Fruit fly (Drosophila melanogaster) whole organism, embryonic: ENCODE measurements around the gene Osi18.

ENCODE experiments used
- ATbp ChIP-seq: fragments of 200-800 bp; sonication (Bioruptor generic); optimal IDR thresholded peaks from 2 replicates; lab custom pipeline; 2017; ENCODE audit warnings: missing biosample characterization, mild to moderate bottlenecking, missing genetic modification characterization, missing genetic modification reagents
- Awh ChIP-seq: fragments of 200-800 bp; sonication (Bioruptor generic); IDR thresholded peaks from 2 replicates; pipeline ENCODE4, ENCODE4 v1.3.6; 2022; ENCODE audit warnings: missing biosample characterization, missing genetic modification characterization
- Blimp-1 ChIP-seq: fragments of 200-800 bp; sonication (Bioruptor generic); optimal IDR thresholded peaks from 3 replicates; lab custom pipeline; 2018; ENCODE audit warnings: missing biosample characterization, missing genetic modification characterization, mild to moderate bottlenecking, moderate library complexity, missing genetic modification reagents
- CG11695 ChIP-seq: fragments of 200-800 bp; sonication (Bioruptor generic); IDR thresholded peaks from 3 replicates; pipeline ENCODE4 v1.3.6; 2022; ENCODE audit warnings: missing biosample characterization, missing genetic modification characterization
- CG11723 ChIP-seq: fragments of 200-800 bp; sonication (Bioruptor generic); optimal IDR thresholded peaks from 2 replicates; lab custom pipeline; 2017; ENCODE audit warnings: missing biosample characterization, mild to moderate bottlenecking, missing genetic modification characterization
- CG12071 ChIP-seq: fragments of 200-800 bp; sonication (Bioruptor generic); optimal IDR thresholded peaks from 3 replicates; lab custom pipeline; 2018; ENCODE audit warnings: missing biosample characterization, mild to moderate bottlenecking, missing genetic modification characterization
- CG13424 ChIP-seq: fragments of 200-800 bp; sonication (Bioruptor generic); optimal IDR thresholded peaks from 2 replicates; lab custom pipeline; 2019; ENCODE audit warnings: missing biosample characterization, mild to moderate bottlenecking, missing genetic modification characterization, moderate library complexity
- CG14667 ChIP-seq: fragments of 200-800 bp; sonication (Bioruptor generic); IDR thresholded peaks from 2 replicates; pipeline ENCODE4 v1.3.6; 2022; ENCODE audit warnings: missing biosample characterization, missing genetic modification characterization
- CG14710 ChIP-seq: fragments of 200-800 bp; sonication (Bioruptor generic); optimal IDR thresholded peaks from 3 replicates; lab custom pipeline; 2019; ENCODE audit warnings: missing biosample characterization, mild to moderate bottlenecking, missing genetic modification characterization, moderate library complexity
- CG15073 ChIP-seq: fragments of 200-800 bp; sonication (Bioruptor generic); optimal IDR thresholded peaks from 2 replicates; lab custom pipeline; 2016; ENCODE audit warnings: missing biosample characterization, missing genetic modification characterization
- CG16779 ChIP-seq: fragments of 200-800 bp; sonication (Bioruptor generic); IDR thresholded peaks from 2 replicates; pipeline ENCODE4 v1.3.6; 2022; ENCODE audit warnings: missing biosample characterization, missing genetic modification characterization
- CG18262 ChIP-seq: fragments of 200-800 bp; optimal IDR thresholded peaks from 3 replicates; lab custom pipeline; 2019; ENCODE audit warnings: missing biosample characterization, mild to moderate bottlenecking, missing genetic modification characterization, moderate library complexity
- CG2199 ChIP-seq: fragments of 200-800 bp; sonication (Bioruptor generic); IDR thresholded peaks from 3 replicates; pipeline ENCODE4 v1.3.6; 2022; ENCODE audit warnings: missing biosample characterization, missing genetic modification characterization
- CG30403 ChIP-seq: fragments of 200-800 bp; sonication (Bioruptor generic); optimal IDR thresholded peaks from 3 replicates; lab custom pipeline; 2016; ENCODE audit warnings: missing biosample characterization, missing genetic modification characterization
- CG33557 ChIP-seq: fragments of 200-800 bp; sonication (Bioruptor generic); optimal IDR thresholded peaks from 2 replicates; lab custom pipeline; 2019; ENCODE audit warnings: missing biosample characterization, mild to moderate bottlenecking, missing genetic modification characterization, moderate library complexity
- CG4617 ChIP-seq: fragments of 200-800 bp; sonication (Bioruptor generic); optimal IDR thresholded peaks from 3 replicates; lab custom pipeline; 2016; ENCODE audit warnings: missing biosample characterization, missing genetic modification characterization, borderline replicate concordance
- CG4707 ChIP-seq: fragments of 200-800 bp; sonication (Bioruptor generic); optimal IDR thresholded peaks from 2 replicates; lab custom pipeline; 2018; ENCODE audit warnings: missing biosample characterization, mild to moderate bottlenecking, missing genetic modification characterization, moderate library complexity
- CG6254 ChIP-seq: fragments of 200-800 bp; sonication (Bioruptor generic); optimal IDR thresholded peaks from 3 replicates; lab custom pipeline; 2017; ENCODE audit warnings: mild to moderate bottlenecking, missing biosample characterization, missing genetic modification reagents, missing genetic modification characterization
- CG6765 ChIP-seq: fragments of 200-800 bp; sonication (Bioruptor generic); optimal IDR thresholded peaks from 3 replicates; lab custom pipeline; 2017; ENCODE audit warnings: missing biosample characterization, mild to moderate bottlenecking, missing genetic modification characterization
- CG6854 ChIP-seq: fragments of 200-800 bp; sonication (Bioruptor generic); optimal IDR thresholded peaks from 3 replicates; lab custom pipeline; 2017; ENCODE audit warnings: missing biosample characterization, mild to moderate bottlenecking, missing genetic modification characterization
- CG7987 ChIP-seq: fragments of 200-800 bp; sonication (Bioruptor generic); optimal IDR thresholded peaks from 2 replicates; lab custom pipeline; 2018; ENCODE audit warnings: missing biosample characterization, mild to moderate bottlenecking, missing genetic modification characterization, moderate library complexity
- CG8089 ChIP-seq: fragments of 200-800 bp; sonication (Bioruptor generic); optimal IDR thresholded peaks from 3 replicates; lab custom pipeline; 2016; ENCODE audit warnings: missing biosample characterization, missing genetic modification characterization
- CG8359 ChIP-seq: fragments of 200-800 bp; sonication (Bioruptor generic); optimal IDR thresholded peaks from 2 replicates; lab custom pipeline; 2017; ENCODE audit warnings: missing biosample characterization, mild to moderate bottlenecking, missing genetic modification characterization, borderline replicate concordance
- CG8924 ChIP-seq: fragments of 200-800 bp; optimal IDR thresholded peaks from 3 replicates; lab custom pipeline; 2019; ENCODE audit warnings: missing biosample characterization, mild to moderate bottlenecking, missing genetic modification characterization, moderate library complexity
- CG9437 ChIP-seq: fragments of 200-800 bp; sonication (Bioruptor generic); optimal IDR thresholded peaks from 2 replicates; lab custom pipeline; 2018; ENCODE audit warnings: missing biosample characterization, mild to moderate bottlenecking, missing genetic modification characterization
- CHES-1-like ChIP-seq: fragments of 200-800 bp; sonication (Bioruptor generic); optimal IDR thresholded peaks from 2 replicates; lab custom pipeline; 2016; ENCODE audit warnings: missing biosample characterization, missing genetic modification characterization
- Dfd ChIP-seq, 2 experiments: fragments of >200 bp; optimal IDR thresholded peaks; 2 replicates each; lab custom pipeline; 2017; ENCODE audit warnings: missing biosample characterization in 2 of 2, missing genetic modification characterization in 2 of 2
- Elba2 ChIP-seq: fragments of 200-800 bp; sonication (Bioruptor generic); optimal IDR thresholded peaks from 3 replicates; lab custom pipeline; 2016; ENCODE audit warnings: missing biosample characterization, missing genetic modification characterization
- HHEX ChIP-seq: fragments of 200-800 bp; sonication (Bioruptor generic); optimal IDR thresholded peaks from 3 replicates; lab custom pipeline; 2017; ENCODE audit warnings: missing biosample characterization, mild to moderate bottlenecking, missing genetic modification characterization, missing genetic modification reagents
- MBD-R2 ChIP-seq: fragments of 200-800 bp; sonication (Bioruptor generic); IDR thresholded peaks from 2 replicates; pipeline ENCODE4 v1.3.6; 2022; ENCODE audit warnings: missing biosample characterization, missing genetic modification characterization
- Mad ChIP-seq: fragments of 200-800 bp; sonication (Bioruptor generic); optimal IDR thresholded peaks from 2 replicates; lab custom pipeline; 2016; ENCODE audit warnings: missing biosample characterization, missing genetic modification characterization
- Med ChIP-seq: fragments of 200-800 bp; sonication (Bioruptor generic); peaks from one replicate; lab custom pipeline; 2016; ENCODE audit warnings: missing biosample characterization, missing genetic modification characterization, mild to moderate bottlenecking, inconsistent platforms, moderate library complexity
- Neu2 ChIP-seq: fragments of 200-800 bp; sonication (Bioruptor generic); optimal IDR thresholded peaks from 3 replicates; lab custom pipeline; 2016; ENCODE audit warnings: missing biosample characterization, missing genetic modification characterization, borderline replicate concordance
- Pdp1 ChIP-seq, 2 experiments: fragments of 200-800 bp; sonication (Bioruptor generic); optimal IDR thresholded peaks; 3 replicates each; lab custom pipeline; 2016; ENCODE audit warnings: missing biosample characterization in 2 of 2, missing genetic modification characterization in 2 of 2, mild to moderate bottlenecking in 1 of 2, moderate library complexity in 1 of 2
- Scr ChIP-seq: fragments of 200-800 bp; sonication (Bioruptor generic); IDR thresholded peaks from 2 replicates; pipeline ENCODE4 v1.3.6; 2022; ENCODE audit warnings: missing biosample characterization, missing genetic modification characterization; ENCODE audit not compliant: partially characterized antibody
- YL-1 ChIP-seq: fragments of 200-800 bp; sonication (Bioruptor generic); optimal IDR thresholded peaks from 3 replicates; lab custom pipeline; 2017; ENCODE audit warnings: missing biosample characterization, mild to moderate bottlenecking, missing genetic modification characterization
- amos ChIP-seq: fragments of 200-800 bp; sonication (Bioruptor generic); IDR thresholded peaks from 2 replicates; pipeline ENCODE4 v1.3.6; 2022; ENCODE audit warnings: missing biosample characterization, missing genetic modification characterization; ENCODE audit not compliant: partially characterized antibody
- aop ChIP-seq: fragments of 200-800 bp; sonication (Bioruptor generic); IDR thresholded peaks from 2 replicates; pipeline ENCODE4 v1.3.6; 2022; ENCODE audit warnings: missing biosample characterization, missing genetic modification characterization
- cg ChIP-seq: fragments of 200-800 bp; sonication (Bioruptor generic); optimal IDR thresholded peaks from 3 replicates; lab custom pipeline; 2019; ENCODE audit warnings: missing biosample characterization, mild to moderate bottlenecking, missing genetic modification characterization, moderate library complexity
- cwo ChIP-seq: fragments of 200-800 bp; sonication (Bioruptor generic); optimal IDR thresholded peaks from 3 replicates; lab custom pipeline; 2017; ENCODE audit warnings: missing biosample characterization, missing genetic modification characterization, mild to moderate bottlenecking, moderate library complexity, missing genetic modification reagents
- dysf ChIP-seq: fragments of 200-800 bp; sonication (Bioruptor generic); IDR thresholded peaks from 3 replicates; pipeline ENCODE4 v1.3.6; 2022; ENCODE audit warnings: missing biosample characterization, missing genetic modification characterization
- gcm ChIP-seq: fragments of 200-800 bp; sonication (Bioruptor generic); optimal IDR thresholded peaks from 2 replicates; lab custom pipeline; 2019; ENCODE audit warnings: missing biosample characterization, mild to moderate bottlenecking, missing genetic modification characterization, moderate library complexity
- insv ChIP-seq, 2 experiments: fragments of 200-800 bp; sonication (Bioruptor generic); optimal IDR thresholded peaks; 3 replicates each; lab custom pipeline; 2016 to 2018; ENCODE audit warnings: missing biosample characterization in 2 of 2, missing genetic modification characterization in 2 of 2
- ken ChIP-seq: fragments of 200-800 bp; sonication (Bioruptor generic); IDR thresholded peaks from 3 replicates; pipeline ENCODE4 v1.3.6; 2022; ENCODE audit warnings: missing biosample characterization, missing genetic modification characterization
- repo ChIP-seq: fragments of 200-800 bp; sonication (Bioruptor generic); optimal IDR thresholded peaks from 2 replicates; lab custom pipeline; 2016; ENCODE audit warnings: missing biosample characterization, missing genetic modification characterization
- scrt ChIP-seq: fragments of 200-800 bp; sonication (Bioruptor generic); optimal IDR thresholded peaks from 2 replicates; lab custom pipeline; 2018; ENCODE audit warnings: missing biosample characterization, mild to moderate bottlenecking, missing genetic modification characterization, moderate library complexity
- shn ChIP-seq: fragments of 200-800 bp; sonication (Bioruptor generic); optimal IDR thresholded peaks from 3 replicates; lab custom pipeline; 2016; ENCODE audit warnings: missing biosample characterization, missing genetic modification characterization
- sima ChIP-seq: fragments of 200-800 bp; sonication (Bioruptor generic); optimal IDR thresholded peaks from 2 replicates; lab custom pipeline; 2016; ENCODE audit warnings: missing biosample characterization, missing genetic modification characterization
- so ChIP-seq: fragments of 200-800 bp; sonication (Bioruptor generic); IDR thresholded peaks from 3 replicates; pipeline ENCODE4 v1.3.6; 2022; ENCODE audit warnings: missing biosample characterization, missing genetic modification characterization
- zfh2 ChIP-seq: fragments of 200-800 bp; sonication (Bioruptor generic); optimal IDR thresholded peaks from 2 replicates; lab custom pipeline; 2016; ENCODE audit warnings: missing biosample characterization, missing genetic modification characterization

Gene Osi18

DNA sequence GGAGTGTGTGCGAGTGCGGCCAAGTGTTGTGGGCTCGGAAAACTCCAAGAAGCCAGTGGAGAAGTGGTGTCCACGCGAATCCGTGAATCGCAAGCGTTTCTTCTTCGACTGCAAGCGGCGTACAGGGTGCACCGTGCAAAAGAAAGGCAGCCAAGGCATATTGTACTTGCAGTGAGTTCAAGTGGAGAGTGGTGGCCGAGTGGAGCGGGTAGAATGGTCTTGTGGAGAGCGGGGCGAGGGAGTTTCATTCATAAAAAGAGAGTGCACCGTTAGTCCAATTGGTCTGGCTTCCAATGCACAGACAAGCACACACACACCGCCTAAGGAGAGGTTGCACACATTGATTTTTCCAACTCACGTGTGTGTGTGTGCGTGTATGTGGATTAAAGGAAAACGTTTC lies 21.1 kb downstream of the Osi18 start (continued):
- TF ChIP-seq Blimp-1 (GFP tag; lab: Kevin White, UChicago) (no peak), Pdp1 (GFP tag; optimal IDR thresholded peaks at IDR 0.05; lab: Kevin White, UChicago) (no peak), sima (GFP tag; lab: Kevin White, UChicago) (no peak), scrt (no peak), CG8359 (GFP tag; lab: Kevin White, UChicago) (peak; percentile 43), amos (no peak), CG14667 (GFP tag; lab: Robert Waterston, UW) (no peak), shn (no peak), CHES-1-like (GFP tag; lab: Kevin White, UChicago) (no peak), CG6254 (GFP tag; lab: Kevin White, UChicago) (peak; percentile 100), CG8089 (GFP tag; lab: Kevin White, UChicago) (no peak), CG4617 (GFP tag; lab: Kevin White, UChicago) (peak; percentile 72), YL-1 (GFP tag; lab: Kevin White, UChicago) (no peak), repo (GFP tag; lab: Kevin White, UChicago) (no peak), Dfd (GFP tag; optimal IDR thresholded peaks at IDR 0.05; lab: Kevin White, UChicago) (no peak), CG11695 (GFP tag; lab: Robert Waterston, UW) (no peak; the same call in 2 of the 3 replicates), Med (peak; percentile 27), ken (GFP tag; lab: Robert Waterston, UW) (no peak), CG33557 (no peak), CG8924 (tag; lab: Kevin White, UChicago) (no peak), Awh (GFP tag; lab: Robert Waterston, UW) (no peak), CG6765 (GFP tag; lab: Kevin White, UChicago) (no peak), aop (GFP tag; lab: Robert Waterston, UW) (no peak), CG18262 (tag; lab: Kevin White, UChicago) (no peak), CG13424 (tag; lab: Kevin White, UChicago) (no peak), CG11723 (GFP tag; lab: Kevin White, UChicago) (no peak), CG14710 (tag; lab: Kevin White, UChicago) (no peak), cwo (no peak), Scr (GFP tag; lab: Robert Waterston, UW) (no peak), cg (GFP tag; lab: Kevin White, UChicago) (peak; percentile 85), MBD-R2 (GFP tag; lab: Robert Waterston, UW) (peak; percentile 13; the same call in 1 of the 2 replicates), CG6854 (GFP tag; lab: Kevin White, UChicago) (no peak), so (GFP tag; lab: Robert Waterston, UW) (peak; percentile 44; the same call in 1 of the 3 replicates), dysf (no peak), CG12071 (GFP tag; lab: Kevin White, UChicago) (no peak), Elba2 (peak; percentile 56), CG16779 (GFP tag; lab: Robert Waterston, UW) (0 out of 2 replicates have a peak, but pooled peaks have one; percentile 16), CG2199 (GFP tag; lab: Robert Waterston, UW) (peak; percentile 66; the same call in 1 of the 3 replicates), ATbp (GFP tag; lab: Kevin White, UChicago) (no peak), gcm (no peak), CG7987 (no peak), CG30403 (no peak), zfh2 (GFP tag; lab: Kevin White, UChicago) (no peak), HHEX (no peak), CG9437 (GFP tag; lab: Kevin White, UChicago) (peak; percentile 22), CG15073 (GFP tag; lab: Kevin White, UChicago) (no peak), insv (GFP tag; optimal IDR thresholded peaks at IDR 0.05; lab: Kevin White, UChicago) (peak; percentile 44 to 93), Mad (GFP tag; lab: Kevin White, UChicago) (no peak), CG4707 (GFP tag; lab: Kevin White, UChicago) (no peak), Neu2 (GFP tag; lab: Kevin White, UChicago) (peak; percentile 39)
